ENCODE assay signal across 5 fruit fly cellular contexts in genomic region chrX:16423125-16423509, dm6.
TF ChIP-seq lines count a peak whose summit lies in the region.

No protein-coding gene starts in this region.

- TF ChIP-seq CTCF in whole organism, embryonic (GFP tag; optimal IDR thresholded peaks at IDR 0.05; lab: Kevin White, UChicago), result no peak

TF ChIP-seq in whole organism, adult, 20 proteins besides CTCF, POLR2A, EP300 and RAD21 (continues in another document):
- TF ChIP-seq CG14711 (tag; optimal IDR thresholded peaks at IDR 0.05; lab: Kevin White, UChicago) (no peak), CG7101 (tag; optimal IDR thresholded peaks at IDR 0.05; lab: Kevin White, UChicago) (no peak), CG1620 (GFP tag; optimal IDR thresholded peaks at IDR 0.05; lab: Kevin White, UChicago) (no peak), CG11617 (GFP tag; optimal IDR thresholded peaks at IDR 0.05; lab: Kevin White, UChicago) (peak; percentile 19), Crg-1 (GFP tag; optimal IDR thresholded peaks at IDR 0.05; lab: Kevin White, UChicago) (no peak), ovo (GFP tag; optimal IDR thresholded peaks at IDR 0.05; lab: Kevin White, UChicago) (no peak), cic (GFP tag; optimal IDR thresholded peaks at IDR 0.05; lab: Kevin White, UChicago) (peak; percentile 7), cnc (optimal IDR thresholded peaks at IDR 0.05; lab: Kevin White, UChicago) (no peak), kay (GFP tag; lab: Kevin White, UChicago; ENCODE audit: borderline replicate concordance) (no peak), pad (GFP tag; optimal IDR thresholded peaks at IDR 0.05; lab: Kevin White, UChicago) (no peak), tj (GFP tag; optimal IDR thresholded peaks at IDR 0.05; lab: Kevin White, UChicago) (peak; percentile 59), toe (GFP tag; optimal IDR thresholded peaks at IDR 0.05; lab: Kevin White, UChicago) (no peak), CG7045 (GFP tag; optimal IDR thresholded peaks at IDR 0.05; lab: Kevin White, UChicago) (no peak), CG5204 (GFP tag; optimal IDR thresholded peaks at IDR 0.05; lab: Kevin White, UChicago) (no peak), bab1 (GFP tag; optimal IDR thresholded peaks at IDR 0.05; lab: Kevin White, UChicago) (peak; percentile 82), Clk (GFP tag; optimal IDR thresholded peaks at IDR 0.05; lab: Kevin White, UChicago) (no peak), Hr96 (GFP tag; optimal IDR thresholded peaks at IDR 0.05; lab: Kevin White, UChicago) (peak; percentile 44), CG12768 (GFP tag; optimal IDR thresholded peaks at IDR 0.05; lab: Kevin White, UChicago) (no peak), CG33017 (tag; optimal IDR thresholded peaks at IDR 0.05; lab: Kevin White, UChicago) (no peak)

TF ChIP-seq in whole organism, embryonic, 481 proteins besides CTCF, POLR2A, EP300 and RAD21 (continues in another document):
- no peak for TF ChIP-seq Nf-YB (GFP tag; optimal IDR thresholded peaks at IDR 0.05; lab: Kevin White, UChicago)
- peak; percentile 23; the same call in 1 of the 2 replicates for TF ChIP-seq Adf1 (GFP tag; IDR thresholded peaks at IDR 0.05; lab: Robert Waterston, UW)
- no peak for TF ChIP-seq CG6689 (GFP tag; IDR thresholded peaks at IDR 0.05; lab: Robert Waterston, UW)
- no peak for TF ChIP-seq dm (GFP tag; optimal IDR thresholded peaks at IDR 0.05; lab: Kevin White, UChicago)
- TF ChIP-seq Taf1 (GFP tag; IDR thresholded peaks at IDR 0.05; lab: Robert Waterston, UW), result no peak
- no peak for TF ChIP-seq Side (GFP tag; optimal IDR thresholded peaks at IDR 0.05; lab: Kevin White, UChicago)
- TF ChIP-seq CG6254 (GFP tag; optimal IDR thresholded peaks at IDR 0.05; lab: Kevin White, UChicago), result no peak
- TF ChIP-seq CG18262 (tag; optimal IDR thresholded peaks at IDR 0.05; lab: Kevin White, UChicago), result no peak
- TF ChIP-seq Stat92E (GFP tag; optimal IDR thresholded peaks at IDR 0.05; lab: Kevin White, UChicago), result no peak
- peak; percentile 8 for TF ChIP-seq odd (GFP tag; optimal IDR thresholded peaks at IDR 0.05; lab: Kevin White, UChicago)
- TF ChIP-seq CG17385 (GFP tag; optimal IDR thresholded peaks at IDR 0.05; lab: Kevin White, UChicago), result no peak
- peak; percentile 16 for TF ChIP-seq cg (GFP tag; optimal IDR thresholded peaks at IDR 0.05; lab: Kevin White, UChicago)
- TF ChIP-seq CG7839 (tag; optimal IDR thresholded peaks at IDR 0.05; lab: Kevin White, UChicago), result no peak
- no peak for TF ChIP-seq tx (GFP tag; optimal IDR thresholded peaks at IDR 0.05; lab: Kevin White, UChicago)
- TF ChIP-seq tap (tag; optimal IDR thresholded peaks at IDR 0.05; lab: Kevin White, UChicago), result no peak
- no peak for TF ChIP-seq NC2α (GFP tag; optimal IDR thresholded peaks at IDR 0.05; lab: Kevin White, UChicago)
- TF ChIP-seq sens-2 (GFP tag; IDR thresholded peaks at IDR 0.05; lab: Robert Waterston, UW), result no peak
- no peak for TF ChIP-seq CG6683 (GFP tag; optimal IDR thresholded peaks at IDR 0.05; lab: Kevin White, UChicago)
- TF ChIP-seq Usf (GFP tag; optimal IDR thresholded peaks at IDR 0.05; lab: Kevin White, UChicago), result no peak
- no peak for TF ChIP-seq CG9609 (GFP tag; optimal IDR thresholded peaks at IDR 0.05; lab: Kevin White, UChicago)

TF ChIP-seq in whole organism, prepupa, 60 proteins besides CTCF, POLR2A, EP300 and RAD21:
- TF ChIP-seq topi (GFP tag; optimal IDR thresholded peaks at IDR 0.05; lab: Kevin White, UChicago) (no peak), CG6276 (GFP tag; optimal IDR thresholded peaks at IDR 0.05; lab: Kevin White, UChicago) (peak; percentile 14), CG8632 (GFP tag; optimal IDR thresholded peaks at IDR 0.05; lab: Kevin White, UChicago) (no peak), CG31627 (GFP tag; optimal IDR thresholded peaks at IDR 0.05; lab: Kevin White, UChicago) (no peak), Eip78C (GFP tag; lab: Kevin White, UChicago) (no peak), Eip93F (GFP tag; optimal IDR thresholded peaks at IDR 0.05; lab: Kevin White, UChicago) (peak; percentile 15), Blimp-1 (GFP tag; optimal IDR thresholded peaks at IDR 0.05; lab: Kevin White, UChicago) (peak; percentile 38), CG15336 (GFP tag; IDR thresholded peaks at IDR 0.05; lab: Robert Waterston, UW) (peak; percentile 53), CG6163 (GFP tag; IDR thresholded peaks at IDR 0.05; lab: Robert Waterston, UW) (peak; percentile 55; the same call in 2 of the 3 replicates), CG11294 (GFP tag; IDR thresholded peaks at IDR 0.05; lab: Robert Waterston, UW) (peak; percentile 16; the same call in 1 of the 2 replicates), CG6854 (GFP tag; optimal IDR thresholded peaks at IDR 0.05; lab: Kevin White, UChicago) (no peak), eg (GFP tag; IDR thresholded peaks at IDR 0.05; lab: Robert Waterston, UW) (peak; percentile 21; the same call in 1 of the 3 replicates), svp (GFP tag; lab: Kevin White, UChicago) (peak; percentile 70)

TF ChIP-seq in whole organism, pupa, 21 proteins besides CTCF, POLR2A, EP300 and RAD21:
- TF ChIP-seq Pif1A (GFP tag; optimal IDR thresholded peaks at IDR 0.05; lab: Kevin White, UChicago), result no peak
- no peak for TF ChIP-seq CG9948 (tag; optimal IDR thresholded peaks at IDR 0.05; lab: Kevin White, UChicago)
- no peak for TF ChIP-seq EcR (GFP tag; optimal IDR thresholded peaks at IDR 0.05; lab: Kevin White, UChicago)
- TF ChIP-seq Snoo (tag; optimal IDR thresholded peaks at IDR 0.05; lab: Kevin White, UChicago), result no peak
- TF ChIP-seq D1 (tag; optimal IDR thresholded peaks at IDR 0.05; lab: Kevin White, UChicago), result no peak
- no peak for TF ChIP-seq CG14655 (GFP tag; optimal IDR thresholded peaks at IDR 0.05; lab: Kevin White, UChicago)
- TF ChIP-seq CG10348 (GFP tag; IDR thresholded peaks at IDR 0.05; lab: Robert Waterston, UW), result no peak
- TF ChIP-seq CG17806 (tag; optimal IDR thresholded peaks at IDR 0.05; lab: Kevin White, UChicago), result no peak
- TF ChIP-seq CG8301 (tag; optimal IDR thresholded peaks at IDR 0.05; lab: Kevin White, UChicago), result no peak
- peak; percentile 79 for TF ChIP-seq CG32121 (GFP tag; IDR thresholded peaks at IDR 0.05; lab: Robert Waterston, UW)
- peak; percentile 79; the same call in 1 of the 2 replicates for TF ChIP-seq Ets98B (GFP tag; IDR thresholded peaks at IDR 0.05; lab: Robert Waterston, UW)
- peak; percentile 69 for TF ChIP-seq CG4496 (GFP tag; IDR thresholded peaks at IDR 0.05; lab: Robert Waterston, UW)
- peak; percentile 81 for TF ChIP-seq fd96Ca (GFP tag; IDR thresholded peaks at IDR 0.05; lab: Robert Waterston, UW)
- no peak for TF ChIP-seq rn (GFP tag; IDR thresholded peaks at IDR 0.05; lab: Robert Waterston, UW)
- TF ChIP-seq CG13204 (GFP tag; optimal IDR thresholded peaks at IDR 0.05; lab: Kevin White, UChicago), result peak; percentile 63
- peak; percentile 19; the same call in 1 of the 2 replicates for TF ChIP-seq CG12605 (GFP tag; IDR thresholded peaks at IDR 0.05; lab: Robert Waterston, UW)
- no peak for TF ChIP-seq gl (tag; optimal IDR thresholded peaks at IDR 0.05; lab: Kevin White, UChicago)
- TF ChIP-seq CG8159 (tag; optimal IDR thresholded peaks at IDR 0.05; lab: Kevin White, UChicago), result no peak
- no peak for TF ChIP-seq Pif1B (GFP tag; optimal IDR thresholded peaks at IDR 0.05; lab: Kevin White, UChicago)
- TF ChIP-seq CG34367 (tag; optimal IDR thresholded peaks at IDR 0.05; lab: Kevin White, UChicago), result no peak
- TF ChIP-seq CG15710 (tag; optimal IDR thresholded peaks at IDR 0.05; lab: Kevin White, UChicago), result no peak
TF ChIP-seq in whole organism, pupa: peak in this region for 6.

TF ChIP-seq in whole organism, wandering third instar larva, 38 proteins besides CTCF, POLR2A, EP300 and RAD21:
- TF ChIP-seq psq (GFP tag; optimal IDR thresholded peaks at IDR 0.05; lab: Kevin White, UChicago), result peak; percentile 65
- TF ChIP-seq GATAd (GFP tag; optimal IDR thresholded peaks at IDR 0.05; lab: Kevin White, UChicago), result no peak
